Worm (Caenorhabditis elegans) whole organism, late embryonic: ENCODE data around the gene F02E11.3.

Experiments used
- dve-1 ChIP-seq: sonication (generic microtip); optimal IDR thresholded peaks from 2 replicates; lab custom pipeline; 2017; ENCODE audit warnings: antibody characterized with exemption, mild to moderate bottlenecking, missing genetic modification characterization, missing compliant biosample characterization
- hlh-8 ChIP-seq: sonication (generic microtip); optimal IDR thresholded peaks from 2 replicates; lab custom pipeline; 2016; ENCODE audit warnings: missing genotype, missing genetic modification characterization, missing compliant biosample characterization
- pqm-1 ChIP-seq: sonication (generic microtip); optimal IDR thresholded peaks from 2 replicates; lab custom pipeline; 2016; ENCODE audit warnings: missing genetic modification characterization, missing compliant biosample characterization
- sox-4 ChIP-seq: sonication (generic microtip); optimal IDR thresholded peaks from 2 replicates; lab custom pipeline; 2017; ENCODE audit warnings: mild to moderate bottlenecking, missing genetic modification characterization, inconsistent platforms, missing compliant biosample characterization
- zip-5 ChIP-seq: sonication (generic microtip); optimal IDR thresholded peaks from 2 replicates; lab custom pipeline; 2016; ENCODE audit warnings: missing genetic modification characterization, missing compliant biosample characterization

DNA sequence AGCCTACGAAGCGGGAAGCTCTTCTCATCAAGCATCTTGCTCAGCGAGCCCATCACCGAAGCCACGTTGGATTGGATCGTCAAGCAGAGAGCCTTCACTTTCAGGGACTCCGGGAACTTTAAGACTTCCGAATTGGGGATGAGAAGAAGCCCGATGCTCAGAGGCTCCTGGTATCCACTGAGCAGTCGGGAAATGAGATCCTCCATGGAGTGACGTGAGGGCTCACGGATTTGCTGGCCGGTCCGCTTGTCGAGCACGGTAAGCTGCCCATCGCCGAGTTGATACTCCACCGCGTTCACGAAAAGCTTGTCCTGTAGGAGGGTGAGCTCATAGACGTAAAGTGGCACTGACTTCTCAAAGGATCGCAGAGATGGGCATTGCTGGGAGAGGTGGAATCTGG, 27.3 kb downstream of the F02E11.3 start:
- no peak for TF ChIP-seq dve-1 (tag; lab: Kevin White, UChicago)
- TF ChIP-seq sox-4, result no peak
- no peak for TF ChIP-seq hlh-8 (tag; lab: Kevin White, UChicago)
- TF ChIP-seq zip-5 (tag; lab: Kevin White, UChicago), result no peak
- TF ChIP-seq pqm-1, result no peak
